Fruit fly (Drosophila melanogaster): ENCODE results near the gene CG33060.

DNA sequence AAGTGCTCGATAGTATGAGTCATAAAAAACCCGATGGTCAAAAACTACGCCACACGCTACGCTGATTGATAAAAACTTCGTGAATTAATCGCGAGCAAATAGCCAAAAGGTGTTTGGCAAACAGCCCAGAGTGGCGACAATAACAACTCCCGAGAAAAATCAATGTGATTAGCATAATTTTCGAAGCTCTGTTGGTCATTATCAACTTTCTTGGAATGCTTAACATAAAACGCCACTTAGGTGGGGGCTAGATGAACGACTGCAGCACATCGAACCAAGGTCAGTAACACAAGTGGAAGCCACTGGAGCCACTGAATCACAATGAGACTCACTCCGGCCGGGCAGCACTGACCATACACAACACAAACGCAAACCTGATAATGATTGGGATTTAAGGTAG lies 6.9 kb downstream of the CG33060 start:
- no peak for TF ChIP-seq dsf (GFP tag; optimal IDR thresholded peaks at IDR 0.05; ENCODE audit: borderline replicate concordance)
- no peak for TF ChIP-seq Rel (GFP tag; optimal IDR thresholded peaks at IDR 0.05)
- no peak for TF ChIP-seq Rel (tag; optimal IDR thresholded peaks at IDR 0.05)
- TF ChIP-seq pan (optimal IDR thresholded peaks at IDR 0.05): no peak
- TF ChIP-seq h (GFP tag; optimal IDR thresholded peaks at IDR 0.05): no peak

Measured in whole organism, wandering third instar larva.